Worm (Caenorhabditis elegans): ENCODE results near the gene dct-5.

- TF ChIP-seq madf-10 (tag; optimal IDR thresholded peaks at IDR 0.05), result no peak
- TF ChIP-seq ets-4 (GFP tag; optimal IDR thresholded peaks at IDR 0.05), result no peak
- no peak for TF ChIP-seq C06A6.2 (GFP tag; conservative IDR thresholded peaks at IDR 0.05)
- TF ChIP-seq unc-62 (GFP tag; optimal IDR thresholded peaks at IDR 0.05), result no peak
- TF ChIP-seq dpl-1 (GFP tag; optimal IDR thresholded peaks at IDR 0.05), result no peak
- TF ChIP-seq let-607 (tag; optimal IDR thresholded peaks at IDR 0.05), result no peak
- TF ChIP-seq ccch-3 (GFP tag; optimal IDR thresholded peaks at IDR 0.05), result no peak
- TF ChIP-seq T26A5.8 (tag; optimal IDR thresholded peaks at IDR 0.05), result no peak
- no peak for TF ChIP-seq F37B4.10 (GFP tag; IDR thresholded peaks at IDR 0.05)
- TF ChIP-seq lin-35 (GFP tag; optimal IDR thresholded peaks at IDR 0.05), result no peak
- TF ChIP-seq rec-8 (tag; optimal IDR thresholded peaks at IDR 0.05), result no peak
These were observed 22.1 kb upstream of the dct-5 start for ce11 chrII:5458683-5459410.

Measured in whole organism, young adult.